Fruit fly (Drosophila melanogaster) whole organism, embryonic: ENCODE data around the gene ich.
A peak's percentile ranks its signal among the peaks of the same experiment; 100 is the strongest.

Source experiments
- Antp ChIP-seq: fragments of 200-800 bp; sonication (Bioruptor generic); optimal IDR thresholded peaks from 3 replicates; lab custom pipeline; 2016; ENCODE audit warnings: missing biosample characterization, missing genetic modification characterization
- CG10209 ChIP-seq: fragments of 200-800 bp; sonication (Bioruptor generic); optimal IDR thresholded peaks from 3 replicates; lab custom pipeline; 2017; ENCODE audit warnings: missing biosample characterization, mild to moderate bottlenecking, missing genetic modification characterization, missing genetic modification reagents
- CG10321 ChIP-seq: fragments of 200-800 bp; sonication (Bioruptor generic); IDR thresholded peaks from 2 replicates; pipeline ENCODE4 v1.3.6; 2022; ENCODE audit warnings: missing biosample characterization, missing genetic modification characterization
- CG10543 ChIP-seq: fragments of 200-800 bp; sonication (Bioruptor generic); optimal IDR thresholded peaks from 3 replicates; lab custom pipeline; 2017; ENCODE audit warnings: missing biosample characterization, mild to moderate bottlenecking, missing genetic modification characterization, moderate library complexity
- CG10959 ChIP-seq: fragments of 200-800 bp; sonication (Bioruptor generic); IDR thresholded peaks from 2 replicates; pipeline ENCODE4 v1.3.6; 2022; ENCODE audit warnings: missing biosample characterization, missing genetic modification characterization
- CG11247 ChIP-seq: fragments of 200-800 bp; sonication (Bioruptor generic); IDR thresholded peaks from 2 replicates; pipeline ENCODE4 v1.3.6; 2022; ENCODE audit warnings: missing biosample characterization, missing genetic modification characterization
- CG11695 ChIP-seq: fragments of 200-800 bp; sonication (Bioruptor generic); IDR thresholded peaks from 3 replicates; pipeline ENCODE4 v1.3.6; 2022; ENCODE audit warnings: missing biosample characterization, missing genetic modification characterization
- CG11696 ChIP-seq: fragments of 200-800 bp; sonication (Bioruptor generic); IDR thresholded peaks from 2 replicates; pipeline ENCODE4 v1.3.6; 2022; ENCODE audit warnings: missing biosample characterization, missing genetic modification characterization
- CG14441 ChIP-seq: fragments of 200-800 bp; sonication (Bioruptor generic); IDR thresholded peaks from 2 replicates; pipeline ENCODE4 v1.3.6; 2022; ENCODE audit warnings: missing biosample characterization, missing genetic modification characterization
- CG16813 ChIP-seq: fragments of 200-800 bp; sonication (Bioruptor generic); IDR thresholded peaks from 3 replicates; pipeline ENCODE4 v1.3.6; 2022; ENCODE audit warnings: missing biosample characterization, missing genetic modification characterization; ENCODE audit not compliant: partially characterized antibody
- CG17385 ChIP-seq: fragments of 200-800 bp; sonication (Bioruptor generic); optimal IDR thresholded peaks from 3 replicates; lab custom pipeline; 2018; ENCODE audit warnings: missing biosample characterization, mild to moderate bottlenecking, missing genetic modification characterization
- CG2199 ChIP-seq: fragments of 200-800 bp; sonication (Bioruptor generic); IDR thresholded peaks from 3 replicates; pipeline ENCODE4 v1.3.6; 2022; ENCODE audit warnings: missing biosample characterization, missing genetic modification characterization
- CG3065 ChIP-seq: fragments of 200-800 bp; sonication (Bioruptor generic); optimal IDR thresholded peaks from 2 replicates; lab custom pipeline; 2016; ENCODE audit warnings: missing biosample characterization, missing genetic modification characterization
- CG6765 ChIP-seq: fragments of 200-800 bp; sonication (Bioruptor generic); optimal IDR thresholded peaks from 3 replicates; lab custom pipeline; 2017; ENCODE audit warnings: missing biosample characterization, mild to moderate bottlenecking, missing genetic modification characterization
- CG7271 ChIP-seq: fragments of 200-800 bp; sonication (Bioruptor generic); optimal IDR thresholded peaks from 2 replicates; lab custom pipeline; 2018; ENCODE audit warnings: missing biosample characterization, mild to moderate bottlenecking, missing genetic modification characterization, moderate library complexity
- Chrac-16 ChIP-seq: fragments of 200-800 bp; sonication (Bioruptor generic); optimal IDR thresholded peaks from 3 replicates; lab custom pipeline; 2016; ENCODE audit warnings: missing biosample characterization, missing genetic modification characterization
- D19B ChIP-seq: fragments of 200-800 bp; sonication (Bioruptor generic); optimal IDR thresholded peaks from 2 replicates; lab custom pipeline; 2017; ENCODE audit warnings: missing biosample characterization, mild to moderate bottlenecking, missing genetic modification characterization
- Dip3 ChIP-seq: fragments of 200-800 bp; sonication (Bioruptor generic); optimal IDR thresholded peaks from 3 replicates; lab custom pipeline; 2016; ENCODE audit warnings: missing biosample characterization, missing genetic modification characterization
- Ets65A ChIP-seq: fragments of 200-800 bp; sonication (Bioruptor generic); peaks from one replicate; lab custom pipeline; 2016; ENCODE audit warnings: missing biosample characterization, missing genetic modification characterization
- HLHmδ ChIP-seq: fragments of 200-800 bp; sonication (Bioruptor generic); optimal IDR thresholded peaks from 2 replicates; lab custom pipeline; 2018; ENCODE audit warnings: missing biosample characterization, mild to moderate bottlenecking, missing genetic modification characterization, moderate library complexity
- MBD-R2 ChIP-seq: fragments of 200-800 bp; sonication (Bioruptor generic); IDR thresholded peaks from 2 replicates; pipeline ENCODE4 v1.3.6; 2022; ENCODE audit warnings: missing biosample characterization, missing genetic modification characterization
- Med ChIP-seq: fragments of 200-800 bp; sonication (Bioruptor generic); peaks from one replicate; lab custom pipeline; 2016; ENCODE audit warnings: missing biosample characterization, missing genetic modification characterization, mild to moderate bottlenecking, inconsistent platforms, moderate library complexity
- NFAT ChIP-seq: fragments of 200-800 bp; sonication (Bioruptor generic); IDR thresholded peaks from 2 replicates; pipeline ENCODE4 v1.3.6; 2022; ENCODE audit warnings: missing biosample characterization, missing genetic modification characterization
- Ptx1 ChIP-seq: fragments of 200-800 bp; sonication (Bioruptor generic); IDR thresholded peaks from 2 replicates; pipeline ENCODE4 v1.3.6; 2022; ENCODE audit warnings: missing biosample characterization, missing genetic modification characterization
- Side ChIP-seq: fragments of 200-800 bp; sonication (Bioruptor generic); optimal IDR thresholded peaks from 2 replicates; lab custom pipeline; 2016; ENCODE audit warnings: missing biosample characterization, missing genetic modification characterization
- Spps ChIP-seq: fragments of 200-800 bp; sonication (Bioruptor generic); optimal IDR thresholded peaks from 2 replicates; lab custom pipeline; 2018; ENCODE audit warnings: missing biosample characterization, mild to moderate bottlenecking, missing genetic modification characterization
- Xrp1 ChIP-seq: fragments of 200-800 bp; sonication (Bioruptor generic); IDR thresholded peaks from 2 replicates; pipeline ENCODE4 v1.3.6; 2022; ENCODE audit warnings: missing biosample characterization, missing genetic modification characterization
- ab ChIP-seq: fragments of 200-800 bp; sonication (Bioruptor generic); optimal IDR thresholded peaks from 2 replicates; lab custom pipeline; 2016; ENCODE audit warnings: missing biosample characterization, missing genetic modification characterization
- abd-A ChIP-seq: fragments of 200-800 bp; sonication (Bioruptor generic); optimal IDR thresholded peaks from 3 replicates; lab custom pipeline; 2019; ENCODE audit warnings: missing biosample characterization, mild to moderate bottlenecking, missing genetic modification characterization, moderate library complexity
- ara ChIP-seq: fragments of 200-800 bp; sonication (Bioruptor generic); IDR thresholded peaks from 2 replicates; pipeline ENCODE4 v1.3.6; 2022; ENCODE audit warnings: missing biosample characterization, missing genetic modification characterization
- ato ChIP-seq: fragments of 200-800 bp; sonication (Bioruptor generic); IDR thresholded peaks from 2 replicates; pipeline ENCODE4 v1.3.6; 2022; ENCODE audit warnings: missing biosample characterization, missing genetic modification characterization; ENCODE audit not compliant: partially characterized antibody
- bowl ChIP-seq: fragments of 200-800 bp; sonication (Bioruptor generic); IDR thresholded peaks from 2 replicates; pipeline ENCODE4 v1.3.6; 2022; ENCODE audit warnings: missing biosample characterization, missing genetic modification characterization
- br ChIP-seq: fragments of >200 bp; optimal IDR thresholded peaks from 2 replicates; lab custom pipeline; 2017
- chif ChIP-seq, 2 experiments: fragments of 200-800 bp; sonication (Bioruptor generic); optimal IDR thresholded peaks; 3 replicates each; lab custom pipeline; 2016; ENCODE audit warnings: missing biosample characterization in 2 of 2, missing genetic modification characterization in 2 of 2
- chinmo ChIP-seq: fragments of 200-800 bp; sonication (Bioruptor generic); IDR thresholded peaks from 4 replicates; pipeline ENCODE4 v1.3.6; 2022; ENCODE audit warnings: missing biosample characterization, missing genetic modification characterization; ENCODE audit not compliant: partially characterized antibody
- crc ChIP-seq: fragments of 200-800 bp; sonication (Bioruptor generic); optimal IDR thresholded peaks from 2 replicates; lab custom pipeline; 2016; ENCODE audit warnings: missing biosample characterization, missing genetic modification characterization
- danr ChIP-seq: fragments of 200-800 bp; sonication (Bioruptor generic); IDR thresholded peaks from 2 replicates; pipeline ENCODE4 v1.3.6; 2022; ENCODE audit warnings: missing biosample characterization, missing genetic modification characterization
- disco-r ChIP-seq: fragments of 200-800 bp; sonication (Bioruptor generic); optimal IDR thresholded peaks from 2 replicates; lab custom pipeline; 2016; ENCODE audit warnings: missing biosample characterization, missing genetic modification characterization
- exex ChIP-seq: fragments of 200-800 bp; sonication (Bioruptor generic); optimal IDR thresholded peaks from 4 replicates; lab custom pipeline; 2018; ENCODE audit warnings: missing biosample characterization, mild to moderate bottlenecking, missing genetic modification characterization, moderate library complexity
- jumu ChIP-seq: fragments of 200-800 bp; sonication (Bioruptor generic); optimal IDR thresholded peaks from 3 replicates; lab custom pipeline; 2016; ENCODE audit warnings: missing biosample characterization, missing genetic modification characterization
- klu ChIP-seq: fragments of 200-800 bp; sonication (Bioruptor generic); IDR thresholded peaks from 2 replicates; pipeline ENCODE4 v1.3.6; 2022; ENCODE audit warnings: missing biosample characterization, missing genetic modification characterization
- lab ChIP-seq: fragments of 200-800 bp; sonication (Bioruptor generic); optimal IDR thresholded peaks from 3 replicates; lab custom pipeline; 2017; ENCODE audit warnings: missing biosample characterization, missing genetic modification characterization, mild to moderate bottlenecking, moderate library complexity, missing genetic modification reagents
- p53 ChIP-seq: fragments of 200-800 bp; sonication (Bioruptor generic); optimal IDR thresholded peaks from 2 replicates; lab custom pipeline; 2016; ENCODE audit warnings: missing biosample characterization, missing genetic modification characterization
- pfk ChIP-seq: fragments of 200-800 bp; sonication (Bioruptor generic); optimal IDR thresholded peaks from 2 replicates; lab custom pipeline; 2018; ENCODE audit warnings: missing biosample characterization, mild to moderate bottlenecking, missing genetic modification characterization, moderate library complexity
- pnt ChIP-seq: fragments of 200-800 bp; sonication (Bioruptor generic); optimal IDR thresholded peaks from 3 replicates; lab custom pipeline; 2016; ENCODE audit warnings: missing biosample characterization, missing genetic modification characterization
- ro ChIP-seq: fragments of 200-800 bp; sonication (Bioruptor generic); IDR thresholded peaks from 2 replicates; pipeline ENCODE4 v1.3.6; 2022; ENCODE audit warnings: missing biosample characterization, missing genetic modification characterization
- salm ChIP-seq: fragments of 200-800 bp; sonication (Bioruptor generic); optimal IDR thresholded peaks from 2 replicates; lab custom pipeline; 2018; ENCODE audit warnings: missing biosample characterization, mild to moderate bottlenecking, missing genetic modification characterization
- scrt ChIP-seq: fragments of 200-800 bp; sonication (Bioruptor generic); optimal IDR thresholded peaks from 2 replicates; lab custom pipeline; 2018; ENCODE audit warnings: missing biosample characterization, mild to moderate bottlenecking, missing genetic modification characterization, moderate library complexity
- sisA ChIP-seq: fragments of 200-800 bp; sonication (Bioruptor generic); IDR thresholded peaks from 2 replicates; pipeline ENCODE4 v1.3.6; 2022; ENCODE audit warnings: missing biosample characterization, missing genetic modification characterization
- vvl ChIP-seq: fragments of 200-800 bp; sonication (Bioruptor generic); IDR thresholded peaks from 2 replicates; pipeline ENCODE4 v1.3.6; 2022; ENCODE audit warnings: missing biosample characterization, missing genetic modification characterization

ich gene

DNA sequence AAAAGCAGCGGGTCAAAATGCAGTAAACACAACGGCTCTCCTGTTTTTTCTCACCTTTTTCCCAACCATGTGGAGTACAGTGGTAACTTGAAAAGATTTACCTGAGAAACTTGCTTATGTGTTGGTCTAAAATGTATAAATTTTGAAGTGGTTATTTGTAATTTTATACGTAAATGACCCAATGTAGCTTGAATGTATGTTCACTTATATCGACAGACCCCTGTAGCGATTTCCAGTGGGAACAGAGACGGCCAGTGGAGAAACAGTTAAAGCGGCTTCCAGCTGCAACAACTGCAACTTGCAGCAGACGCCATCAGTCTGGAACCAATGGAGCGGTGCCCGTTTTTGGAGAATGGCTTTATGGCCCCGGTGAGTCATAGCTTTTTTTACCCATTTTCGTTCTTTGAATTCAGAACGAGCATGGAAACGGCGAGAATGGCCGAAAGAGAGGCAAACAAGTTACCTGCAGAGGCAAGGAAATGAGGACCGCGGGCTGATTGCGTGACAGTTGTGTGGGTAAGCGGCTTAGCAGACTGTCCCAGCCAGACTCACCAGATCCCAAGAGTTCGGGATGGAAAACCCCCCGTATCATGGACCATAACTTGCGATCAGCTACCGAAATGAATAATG is 36.8 kb downstream of the ich start (continued):
- TF ChIP-seq D19B (GFP tag; lab: Kevin White, UChicago) (no peak), ab (no peak), p53 (no peak), sisA (GFP tag; lab: Robert Waterston, UW) (peak; percentile 64), MBD-R2 (GFP tag; lab: Robert Waterston, UW) (no peak), CG11247 (GFP tag; lab: Robert Waterston, UW) (peak; percentile 47), CG7271 (tag; lab: Kevin White, UChicago) (peak; percentile 80), CG17385 (GFP tag; lab: Kevin White, UChicago) (peak; percentile 1), ro (GFP tag; lab: Robert Waterston, UW) (peak; percentile 39; the same call in 1 of the 2 replicates), CG11696 (GFP tag; lab: Robert Waterston, UW) (peak; percentile 62), CG10959 (GFP tag; lab: Robert Waterston, UW) (peak; percentile 63), ara (GFP tag; lab: Robert Waterston, UW) (peak; percentile 88), CG10209 (GFP tag; lab: Kevin White, UChicago) (peak; percentile 22)

DNA sequence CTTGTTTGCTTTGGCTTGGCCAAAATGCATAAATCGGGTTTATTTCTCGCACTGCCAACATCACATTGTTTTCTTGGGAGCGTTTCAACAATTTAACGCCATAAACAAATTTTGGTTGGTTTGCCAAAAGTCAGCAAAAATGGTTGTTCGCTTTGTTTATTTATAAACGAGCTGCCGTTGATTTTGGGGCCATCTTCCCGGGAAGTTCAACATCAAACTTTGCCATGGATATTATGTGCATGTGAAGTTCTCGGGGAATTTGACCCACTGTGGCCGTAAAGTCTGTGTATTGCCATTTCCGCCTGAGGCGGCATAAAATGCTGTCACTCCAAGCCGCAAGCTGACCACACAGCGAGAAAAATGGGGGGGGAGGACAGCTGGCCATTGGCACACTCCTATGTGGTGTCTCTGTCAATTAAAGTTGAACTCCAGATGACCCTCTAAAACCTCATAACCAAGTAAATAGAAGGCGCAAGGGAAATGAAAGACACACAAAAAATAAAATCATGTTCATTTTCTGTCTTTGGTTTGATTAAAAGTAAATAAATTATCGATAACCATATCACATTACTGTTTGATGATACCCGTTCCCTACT is 39.0 kb downstream of the ich start:
- TF ChIP-seq CG2199 (GFP tag; lab: Robert Waterston, UW) (0 out of 3 replicates have a peak, but pooled peaks have one; percentile 88), Xrp1 (GFP tag; lab: Robert Waterston, UW) (0 out of 2 replicates have a peak, but pooled peaks have one; percentile 18), lab (GFP tag; lab: Kevin White, UChicago) (peak; percentile 18), Antp (no peak), NFAT (GFP tag; lab: Robert Waterston, UW) (no peak), Spps (tag; lab: Kevin White, UChicago) (no peak), pnt (GFP tag; lab: Kevin White, UChicago) (no peak), danr (GFP tag; lab: Robert Waterston, UW) (no peak), Dip3 (GFP tag; lab: Kevin White, UChicago) (no peak), CG6765 (GFP tag; lab: Kevin White, UChicago) (no peak), chif (GFP tag; optimal IDR thresholded peaks at IDR 0.05; lab: Kevin White, UChicago) (peak in 1 of 2 experiments; percentile 15), HLHmδ (GFP tag; lab: Kevin White, UChicago) (no peak), ato (GFP tag; lab: Robert Waterston, UW) (no peak), salm (tag; lab: Kevin White, UChicago) (peak; percentile 44), abd-A (tag; lab: Kevin White, UChicago) (peak; percentile 71), Med (peak; percentile 20), disco-r (no peak), CG11695 (GFP tag; lab: Robert Waterston, UW) (0 out of 3 replicates have a peak, but pooled peaks have one; percentile 20), Ptx1 (no peak), Chrac-16 (GFP tag; lab: Kevin White, UChicago) (no peak), scrt (GFP tag; lab: Kevin White, UChicago) (no peak), exex (tag; lab: Kevin White, UChicago) (peak; percentile 44), CG10543 (GFP tag; lab: Kevin White, UChicago) (no peak), CG14441 (GFP tag; lab: Robert Waterston, UW) (peak; percentile 56), klu (no peak), Ets65A (GFP tag; lab: Kevin White, UChicago) (peak; percentile 78), bowl (no peak), crc (GFP tag; lab: Kevin White, UChicago) (no peak), CG10321 (no peak), vvl (GFP tag; lab: Robert Waterston, UW) (peak; percentile 48), Side (no peak), pfk (no peak), CG16813 (GFP tag; lab: Robert Waterston, UW) (no peak), chinmo (GFP tag; lab: Robert Waterston, UW) (0 out of 4 replicates have a peak, but pooled peaks have one; percentile 4), CG3065 (GFP tag; lab: Kevin White, UChicago) (no peak), br (lab: Kevin White, UChicago) (no peak), jumu (GFP tag; lab: Kevin White, UChicago) (no peak)
